Fruit fly (Drosophila melanogaster): ENCODE measurements around the gene AANATL3.

DNA sequence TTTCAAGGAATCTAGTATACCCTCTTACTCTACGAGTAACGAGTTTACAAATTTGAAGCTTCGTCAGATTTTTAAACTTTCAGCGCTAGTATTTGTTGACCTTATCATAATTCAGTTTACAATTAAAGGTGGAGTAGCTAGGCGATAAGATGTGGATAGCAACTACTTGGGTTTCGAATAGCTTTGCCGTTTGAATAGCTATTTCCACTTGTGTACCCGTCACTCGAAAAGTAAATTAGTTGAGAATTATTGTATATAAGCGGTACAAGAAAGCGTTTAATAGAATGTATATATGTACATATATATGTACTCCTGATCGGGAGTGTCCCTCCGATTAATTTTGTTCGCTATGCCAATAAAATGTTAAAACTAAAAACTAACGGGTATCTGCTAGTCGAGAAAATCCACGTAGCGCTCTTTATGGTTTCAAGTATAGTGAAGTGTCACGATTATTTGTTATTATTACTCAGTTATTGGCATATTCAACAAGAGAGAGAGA, 789 bp upstream of the AANATL3 start:
- no peak for TF ChIP-seq Myc (optimal IDR thresholded peaks at IDR 0.05)
- TF ChIP-seq h (optimal IDR thresholded peaks at IDR 0.05): no peak
- TF ChIP-seq psq (optimal IDR thresholded peaks at IDR 0.05): no peak
- no peak for TF ChIP-seq ttk (optimal IDR thresholded peaks at IDR 0.05)
- no peak for TF ChIP-seq insv (optimal IDR thresholded peaks at IDR 0.05)
- no peak for TF ChIP-seq Sin3A (optimal IDR thresholded peaks at IDR 0.05)

Measured in Kc167 (cell line).